Fruit fly (Drosophila melanogaster) Kc167 (cell line): Measurements from ENCODE around the gene Jhbp15.

Experiments
- Myc ChIP-seq: fragments of >200 bp; optimal IDR thresholded peaks from 2 replicates; lab custom pipeline; 2017; ENCODE audit warnings: missing external identifiers
- psq ChIP-seq: fragments of >200 bp; optimal IDR thresholded peaks from 2 replicates; lab custom pipeline; 2017; ENCODE audit warnings: missing external identifiers
- ttk ChIP-seq: sonication (Bioruptor generic); optimal IDR thresholded peaks from 2 replicates; lab custom pipeline; 2017; ENCODE audit warnings: missing external identifiers

DNA sequence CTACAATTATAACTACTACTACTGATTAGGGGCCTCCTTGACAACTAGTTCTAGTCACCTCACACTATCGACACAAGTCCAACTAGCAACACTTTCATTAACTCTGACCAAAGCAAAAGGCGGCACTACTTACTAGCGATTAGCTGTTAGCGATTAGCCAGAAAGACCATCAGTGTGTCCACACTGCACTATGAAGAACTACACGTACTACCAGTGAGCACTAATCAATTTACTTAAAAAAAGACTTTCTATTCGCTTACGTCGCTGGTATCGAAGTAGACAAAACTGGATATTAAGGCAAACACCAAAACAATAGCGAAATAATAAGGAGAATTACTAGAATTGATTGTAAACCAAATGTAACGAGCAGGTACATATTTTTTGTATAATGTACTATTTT is 37.0 kb downstream of the Jhbp15 start:
- TF ChIP-seq Myc (lab: Kevin White, UChicago) (no peak), ttk (lab: Kevin White, UChicago) (no peak), psq (no peak)
